Worm (Caenorhabditis elegans) whole organism, late embryonic: ENCODE data around the gene hpo-26.

Experiments
- K09A11.1 ChIP-seq: sonication (generic microtip); optimal IDR thresholded peaks from 2 replicates; lab custom pipeline; 2017; ENCODE audit warnings: antibody characterized with exemption, mild to moderate bottlenecking, missing genetic modification characterization, missing compliant biosample characterization; ENCODE audit not compliant: insufficient read depth
- ama-1 ChIP-seq: fragments of 150-350 bp; optimal IDR thresholded peaks from 2 replicates; lab custom pipeline; 2014
- ceh-9 ChIP-seq: sonication (generic microtip); optimal IDR thresholded peaks from 2 replicates; lab custom pipeline; 2016; ENCODE audit warnings: mild to moderate bottlenecking, missing genetic modification characterization, inconsistent platforms, missing compliant biosample characterization
- dmd-4 ChIP-seq: sonication (generic microtip); optimal IDR thresholded peaks from 2 replicates; lab custom pipeline; 2016; ENCODE audit warnings: borderline replicate concordance, missing genetic modification characterization, missing compliant biosample characterization
- dve-1 ChIP-seq: sonication (generic microtip); optimal IDR thresholded peaks from 2 replicates; lab custom pipeline; 2017; ENCODE audit warnings: antibody characterized with exemption, mild to moderate bottlenecking, missing genetic modification characterization, missing compliant biosample characterization
- eyg-1 ChIP-seq: sonication (generic microtip); optimal IDR thresholded peaks from 2 replicates; lab custom pipeline; 2016; ENCODE audit warnings: missing genotype, missing genetic modification characterization, missing compliant biosample characterization
- gmeb-2 ChIP-seq: sonication (generic microtip); optimal IDR thresholded peaks from 2 replicates; lab custom pipeline; 2016; ENCODE audit warnings: missing genetic modification characterization, inconsistent platforms, missing compliant biosample characterization
- hlh-13 ChIP-seq: fragments of 200-800 bp; sonication (Bioruptor generic); optimal IDR thresholded peaks from 2 replicates; lab custom pipeline; 2018; ENCODE audit warnings: mild to moderate bottlenecking, missing genetic modification characterization, missing compliant biosample characterization
- lin-11 ChIP-seq: fragments of 200-800 bp; sonication (Bioruptor generic); optimal IDR thresholded peaks from 2 replicates; lab custom pipeline; 2018; ENCODE audit warnings: mild to moderate bottlenecking, missing genetic modification characterization, missing compliant biosample characterization
- pha-4 ChIP-seq: fragments of 150-350 bp; optimal IDR thresholded peaks from 2 replicates; lab custom pipeline; 2018; ENCODE audit warnings: missing biosample characterization, missing genetic modification reagents, missing genetic modification characterization

- TF ChIP-seq dve-1 (tag; lab: Kevin White, UChicago) (no peak), ceh-9 (tag; lab: Kevin White, UChicago) (no peak), K09A11.1 (tag; lab: Kevin White, UChicago) (no peak), ama-1 (lab: Kevin White, UChicago) (no peak), eyg-1 (tag; lab: Kevin White, UChicago) (no peak), pha-4 (no peak), dmd-4 (tag; lab: Kevin White, UChicago) (no peak), gmeb-2 (no peak), hlh-13 (GFP tag; lab: Kevin White, UChicago) (no peak), lin-11 (tag; lab: Kevin White, UChicago) (no peak)
Observed at ce11 chrV:6513786-6514430, 19.0 kb downstream of the hpo-26 start.
